Worm (Caenorhabditis elegans): ENCODE measurements around the gene C38C6.3.

The C38C6.3 gene

ce11 chrII:14664647-14665518 lies 32.0 kb downstream of the C38C6.3 start:
- TF ChIP-seq efl-1 (optimal IDR thresholded peaks at IDR 0.05) (no peak), efl-1 (GFP tag; optimal IDR thresholded peaks at IDR 0.05 in 1 of 2) (peak in 1 of 2 experiments; percentile 61), lin-13 (GFP tag; optimal IDR thresholded peaks at IDR 0.05) (no peak), blmp-1 (tag; optimal IDR thresholded peaks at IDR 0.05) (peak; percentile 3), elt-3 (tag; optimal IDR thresholded peaks at IDR 0.05) (peak in 4 of 6 experiments; percentile 25 to 79 (median 67)), mep-1 (tag; optimal IDR thresholded peaks at IDR 0.05) (no peak), nhr-85 (tag) (peak; percentile 51), lin-14 (GFP tag; optimal IDR thresholded peaks at IDR 0.05) (peak; percentile 61), mab-9 (GFP tag; IDR thresholded peaks at IDR 0.05) (no peak)

- TF ChIP-seq fkh-10 (GFP tag; optimal IDR thresholded peaks at IDR 0.05) (no peak), nhr-47 (tag; optimal IDR thresholded peaks at IDR 0.05) (no peak), lsy-2 (tag; optimal IDR thresholded peaks at IDR 0.05) (no peak), nhr-71 (tag; optimal IDR thresholded peaks at IDR 0.05) (no peak), unc-62 (GFP tag; optimal IDR thresholded peaks at IDR 0.05) (no peak), ceh-8 (GFP tag; optimal IDR thresholded peaks at IDR 0.05) (no peak), mef-2 (tag; optimal IDR thresholded peaks at IDR 0.05) (no peak), lin-39 (tag; optimal IDR thresholded peaks at IDR 0.05) (no peak), snpc-4 (tag; optimal IDR thresholded peaks at IDR 0.05) (no peak), nhr-90 (tag; optimal IDR thresholded peaks at IDR 0.05; ENCODE audit: poor library complexity) (no peak), sup-37 (GFP tag; optimal IDR thresholded peaks at IDR 0.05) (no peak), mab-9 (GFP tag; IDR thresholded peaks at IDR 0.05) (no peak), irx-1 (tag; optimal IDR thresholded peaks at IDR 0.05) (no peak), nhr-20 (tag; optimal IDR thresholded peaks at IDR 0.05) (no peak), xbp-1 (tag; optimal IDR thresholded peaks at IDR 0.05) (no peak), ztf-11 (tag; optimal IDR thresholded peaks at IDR 0.05) (no peak), sptf-1 (tag; optimal IDR thresholded peaks at IDR 0.05) (no peak), lin-14 (GFP tag; optimal IDR thresholded peaks at IDR 0.05) (no peak), ceh-63 (GFP tag; optimal IDR thresholded peaks at IDR 0.05) (no peak)
These were observed 33.4 kb downstream of the C38C6.3 start for ce11 chrII:14666274-14666673.

- TF ChIP-seq unc-30 (tag; optimal IDR thresholded peaks at IDR 0.05), result no peak
- TF ChIP-seq lsy-2 (tag; optimal IDR thresholded peaks at IDR 0.05), result no peak
- TF ChIP-seq jun-1 (tag; optimal IDR thresholded peaks at IDR 0.05), result no peak
- no peak for TF ChIP-seq lin-39 (tag; optimal IDR thresholded peaks at IDR 0.05)
- TF ChIP-seq ceh-90 (tag; optimal IDR thresholded peaks at IDR 0.05), result no peak
- no peak for TF ChIP-seq rnt-1 (tag; optimal IDR thresholded peaks at IDR 0.05)
- no peak for TF ChIP-seq nhr-19 (GFP tag; conservative IDR thresholded peaks at IDR 0.05)
- TF ChIP-seq C34B4.2 (tag; optimal IDR thresholded peaks at IDR 0.05), result no peak
- TF ChIP-seq lin-35 (GFP tag; optimal IDR thresholded peaks at IDR 0.05), result no peak
- TF ChIP-seq sox-4 (tag; optimal IDR thresholded peaks at IDR 0.05), result no peak
- TF ChIP-seq nhr-47 (tag; optimal IDR thresholded peaks at IDR 0.05), result no peak
These were observed 35.7 kb downstream of the C38C6.3 start for ce11 chrII:14668608-14669007.

ce11 chrII:14670175-14670574 lies 37.3 kb downstream of the C38C6.3 start:
- TF ChIP-seq rnt-1 (tag; optimal IDR thresholded peaks at IDR 0.05) (peak; percentile 41), fkh-8 (tag; optimal IDR thresholded peaks at IDR 0.05) (no peak), lin-14 (GFP tag; optimal IDR thresholded peaks at IDR 0.05) (peak; percentile 71), lin-15B (tag; optimal IDR thresholded peaks at IDR 0.05) (no peak), nhr-71 (tag; optimal IDR thresholded peaks at IDR 0.05) (peak; percentile 3), fkh-4 (tag; optimal IDR thresholded peaks at IDR 0.05; ENCODE audit: borderline replicate concordance) (no peak), elt-2 (tag; optimal IDR thresholded peaks at IDR 0.05) (no peak), pag-3 (tag; optimal IDR thresholded peaks at IDR 0.05; ENCODE audit: borderline replicate concordance, insufficient read depth) (peak; percentile 2), skn-1 (tag; optimal IDR thresholded peaks at IDR 0.05) (no peak), tlp-1 (tag; optimal IDR thresholded peaks at IDR 0.05) (no peak), egl-13 (tag; optimal IDR thresholded peaks at IDR 0.05) (no peak), efl-1 (optimal IDR thresholded peaks at IDR 0.05) (no peak), efl-1 (GFP tag; optimal IDR thresholded peaks at IDR 0.05 in 1 of 2) (peak in 1 of 2 experiments; percentile 57), nhr-85 (tag) (peak; percentile 12), sptf-1 (tag; optimal IDR thresholded peaks at IDR 0.05) (no peak), blmp-1 (tag; optimal IDR thresholded peaks at IDR 0.05) (peak; percentile 74), ceh-8 (GFP tag; optimal IDR thresholded peaks at IDR 0.05) (no peak), mep-1 (tag; optimal IDR thresholded peaks at IDR 0.05) (no peak)
